Fruit fly (Drosophila melanogaster) Kc167 (cell line): ENCODE data around the gene Syn1.

Source experiments
- Myc ChIP-seq: fragments of >200 bp; optimal IDR thresholded peaks from 2 replicates; lab custom pipeline; 2017; ENCODE audit warnings: missing external identifiers
- Sin3A ChIP-seq: fragments of >200 bp; optimal IDR thresholded peaks from 2 replicates; lab custom pipeline; 2018; ENCODE audit warnings: missing external identifiers
- h ChIP-seq: fragments of >200 bp; optimal IDR thresholded peaks from 3 replicates; lab custom pipeline; 2018; ENCODE audit warnings: missing external identifiers
- insv ChIP-seq: fragments of >200 bp; optimal IDR thresholded peaks from 3 replicates; lab custom pipeline; 2018; ENCODE audit warnings: missing external identifiers
- psq ChIP-seq: fragments of >200 bp; optimal IDR thresholded peaks from 2 replicates; lab custom pipeline; 2017; ENCODE audit warnings: missing external identifiers
- ttk ChIP-seq: sonication (Bioruptor generic); optimal IDR thresholded peaks from 2 replicates; lab custom pipeline; 2017; ENCODE audit warnings: missing external identifiers

Gene Syn1

dm6 chr3L:21720869-21721268 lies 49.5 kb downstream of the Syn1 start:
- TF ChIP-seq insv (no peak), h (lab: Kevin White, UChicago) (no peak), Sin3A (lab: Kevin White, UChicago) (no peak), Myc (lab: Kevin White, UChicago) (no peak), psq (lab: Kevin White, UChicago) (no peak), ttk (no peak)

- no peak for TF ChIP-seq h (lab: Kevin White, UChicago)
- TF ChIP-seq ttk, result no peak
- TF ChIP-seq Sin3A (lab: Kevin White, UChicago), result no peak
- TF ChIP-seq Myc (lab: Kevin White, UChicago), result no peak
- no peak for TF ChIP-seq insv
- no peak for TF ChIP-seq psq (lab: Kevin White, UChicago)
Observed at dm6 chr3L:21718233-21718632, 52.1 kb downstream of the Syn1 start.

- TF ChIP-seq ttk (no peak), psq (lab: Kevin White, UChicago) (no peak)
Observed at dm6 chr3L:21715974-21716373, 54.4 kb downstream of the Syn1 start.

- TF ChIP-seq Sin3A (lab: Kevin White, UChicago), result no peak
- no peak for TF ChIP-seq Myc (lab: Kevin White, UChicago)
- TF ChIP-seq psq (lab: Kevin White, UChicago), result no peak
- no peak for TF ChIP-seq ttk
- TF ChIP-seq h (lab: Kevin White, UChicago), result no peak
- no peak for TF ChIP-seq insv
Observed at dm6 chr3L:21709785-21710591, 60.3 kb downstream of the Syn1 start.

- TF ChIP-seq Myc (lab: Kevin White, UChicago), result no peak
- no peak for TF ChIP-seq h (lab: Kevin White, UChicago)
- TF ChIP-seq psq (lab: Kevin White, UChicago), result no peak
- TF ChIP-seq insv, result no peak
- TF ChIP-seq ttk, result no peak
- TF ChIP-seq Sin3A (lab: Kevin White, UChicago), result no peak
Observed at dm6 chr3L:21706144-21706926, 64.0 kb downstream of the Syn1 start, which contains the start of gene CG32447. Gene CG32447 (minus strand): TSS chr3L:21706365.

dm6 chr3L:21700945-21701344 lies 69.4 kb downstream of the Syn1 start:
- TF ChIP-seq ttk, result no peak
- no peak for TF ChIP-seq Myc (lab: Kevin White, UChicago)
- no peak for TF ChIP-seq insv
- TF ChIP-seq h (lab: Kevin White, UChicago), result no peak
- no peak for TF ChIP-seq Sin3A (lab: Kevin White, UChicago)
- no peak for TF ChIP-seq psq (lab: Kevin White, UChicago)

- TF ChIP-seq psq (lab: Kevin White, UChicago) (no peak), ttk (no peak), insv (no peak), h (lab: Kevin White, UChicago) (no peak), Myc (lab: Kevin White, UChicago) (no peak), Sin3A (lab: Kevin White, UChicago) (no peak)
Observed at dm6 chr3L:21700052-21700451, 70.3 kb downstream of the Syn1 start.
